Worm (Caenorhabditis elegans) whole organism, L4/young adult: ENCODE results near the gene hpo-36.

Source experiments
- dao-5 ChIP-seq: sonication (generic microtip); optimal IDR thresholded peaks from 2 replicates; lab custom pipeline; 2016; ENCODE audit warnings: missing genotype, missing genetic modification characterization, moderate library complexity, missing compliant biosample characterization
- him-1 ChIP-seq: sonication (generic microtip); optimal IDR thresholded peaks from 2 replicates; lab custom pipeline; 2016; ENCODE audit warnings: missing genotype, missing genetic modification reagents, missing genetic modification characterization, missing compliant biosample characterization

ce11 chrV:3712955-3713354 lies 26.2 kb downstream of the hpo-36 start:
- TF ChIP-seq him-1 (no peak), dao-5 (tag; lab: Kevin White, UChicago) (no peak)
